Fruit fly (Drosophila melanogaster): ENCODE measurements around the gene PH4alphaNE1.

Gene PH4alphaNE1

dm6 chr3R:30476367-30476766 is 23.8 kb downstream of the PH4alphaNE1 start, which contains the start of gene spdo (continued):
- TF ChIP-seq CHES-1-like (GFP tag; optimal IDR thresholded peaks at IDR 0.05) (no peak), Antp (GFP tag; optimal IDR thresholded peaks at IDR 0.05) (no peak), Sin3A (optimal IDR thresholded peaks at IDR 0.05) (no peak), ftz-f1 (GFP tag; optimal IDR thresholded peaks at IDR 0.05) (no peak), CG13775 (GFP tag; optimal IDR thresholded peaks at IDR 0.05) (no peak), ci (GFP tag; IDR thresholded peaks at IDR 0.05) (no peak), ara (GFP tag; IDR thresholded peaks at IDR 0.05) (no peak), esg (GFP tag; conservative IDR thresholded peaks at IDR 0.05) (no peak), HHEX (GFP tag; optimal IDR thresholded peaks at IDR 0.05) (no peak), gsb-n (tag; optimal IDR thresholded peaks at IDR 0.05) (peak; percentile 70)

DNA sequence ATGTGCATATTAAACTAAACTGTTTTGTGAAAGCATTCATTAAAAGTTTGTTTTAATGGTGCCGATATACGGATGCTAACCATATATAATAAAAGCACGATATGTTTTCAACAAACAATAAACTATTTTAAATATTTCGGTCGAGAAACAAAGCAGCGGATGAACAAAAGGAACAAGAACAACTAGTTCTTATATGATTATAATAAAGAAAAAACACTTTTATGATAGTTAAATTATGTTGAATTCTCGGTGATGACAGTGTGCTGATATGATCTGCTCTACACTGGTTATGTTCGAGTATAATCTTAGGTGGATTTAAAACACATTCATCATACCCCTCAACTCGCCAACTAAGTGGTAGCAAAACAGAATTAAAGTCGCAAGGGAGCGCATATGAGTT is 24.2 kb downstream of the PH4alphaNE1 start:
- TF ChIP-seq psq (GFP tag; optimal IDR thresholded peaks at IDR 0.05), result no peak
- no peak for TF ChIP-seq Mrtf (GFP tag; IDR thresholded peaks at IDR 0.05)
- no peak for TF ChIP-seq CG16779 (GFP tag; IDR thresholded peaks at IDR 0.05)
- no peak for TF ChIP-seq CG9817 (tag; optimal IDR thresholded peaks at IDR 0.05)
- TF ChIP-seq CG16813 (GFP tag; IDR thresholded peaks at IDR 0.05; ENCODE audit: partially characterized antibody), result no peak
- peak in 1 of 3 experiments; percentile 38 for TF ChIP-seq lola (GFP tag; optimal IDR thresholded peaks at IDR 0.05)
- no peak for TF ChIP-seq seq (GFP tag; IDR thresholded peaks at IDR 0.05)
- peak; percentile 62 for TF ChIP-seq Sry-β (GFP tag; optimal IDR thresholded peaks at IDR 0.05)
- TF ChIP-seq sens (GFP tag), result peak; percentile 87
- TF ChIP-seq CG17361 (GFP tag; IDR thresholded peaks at IDR 0.05), result peak; percentile 32; the same call in 1 of the 3 replicates
- TF ChIP-seq CG9727 (GFP tag; optimal IDR thresholded peaks at IDR 0.05), result peak; percentile 15
- TF ChIP-seq CG8388 (GFP tag; optimal IDR thresholded peaks at IDR 0.05), result no peak
- TF ChIP-seq kni (GFP tag; optimal IDR thresholded peaks at IDR 0.05), result no peak
- no peak for TF ChIP-seq CG18599 (GFP tag; optimal IDR thresholded peaks at IDR 0.05)
- TF ChIP-seq pan (optimal IDR thresholded peaks at IDR 0.05), result no peak
- TF ChIP-seq pan (GFP tag; optimal IDR thresholded peaks at IDR 0.05 in 1 of 2, IDR thresholded peaks at IDR 0.05 in 1 of 2), result peak in 1 of 2 experiments; percentile 27
- peak; percentile 47 for TF ChIP-seq dmrt11E (tag; optimal IDR thresholded peaks at IDR 0.05)
- no peak for TF ChIP-seq TFAM (GFP tag; optimal IDR thresholded peaks at IDR 0.05)
- no peak for TF ChIP-seq CG1602 (GFP tag; optimal IDR thresholded peaks at IDR 0.05)
- no peak for TF ChIP-seq bab2 (GFP tag; optimal IDR thresholded peaks at IDR 0.05)
- peak; percentile 23 for TF ChIP-seq CG2712 (tag; optimal IDR thresholded peaks at IDR 0.05)
- peak; percentile 7 for TF ChIP-seq CG30403 (GFP tag; optimal IDR thresholded peaks at IDR 0.05)
- 0 out of 3 replicates have a peak, but pooled peaks have one; percentile 13 for TF ChIP-seq row (GFP tag; IDR thresholded peaks at IDR 0.05)
- no peak for TF ChIP-seq sug (tag; optimal IDR thresholded peaks at IDR 0.05)
- no peak for TF ChIP-seq p53 (GFP tag; optimal IDR thresholded peaks at IDR 0.05)
- peak; percentile 34 for TF ChIP-seq CG18262 (tag; optimal IDR thresholded peaks at IDR 0.05)
- TF ChIP-seq CG10462 (GFP tag; optimal IDR thresholded peaks at IDR 0.05), result no peak
- no peak for TF ChIP-seq fd64A (GFP tag; optimal IDR thresholded peaks at IDR 0.05)
- no peak for TF ChIP-seq trh (GFP tag; optimal IDR thresholded peaks at IDR 0.05)
- no peak for TF ChIP-seq jigr1 (GFP tag; IDR thresholded peaks at IDR 0.05)
- TF ChIP-seq D19B (GFP tag; optimal IDR thresholded peaks at IDR 0.05), result peak; percentile 24
- no peak for TF ChIP-seq Xrp1 (GFP tag; IDR thresholded peaks at IDR 0.05)
